Worm (Caenorhabditis elegans) whole organism, mixed stage, embryonic: Measurements from ENCODE around the gene rmh-2.

ENCODE experiments used
- M03D4.4 ChIP-seq: sonication (generic microtip); optimal IDR thresholded peaks from 2 replicates; lab custom pipeline; 2017; ENCODE audit warnings: mild to moderate bottlenecking, missing genetic modification characterization, missing compliant biosample characterization
- elt-1 ChIP-seq: sonication (generic microtip); optimal IDR thresholded peaks from 2 replicates; lab custom pipeline; 2017; ENCODE audit warnings: missing genetic modification characterization, mild to moderate bottlenecking, missing compliant biosample characterization, antibody characterized with exemption, moderate library complexity, borderline replicate concordance; ENCODE audit not compliant: insufficient read depth
- elt-3 ChIP-seq: fragments of 150-350 bp; optimal IDR thresholded peaks from 2 replicates; lab custom pipeline; 2014; ENCODE audit warnings: missing biosample characterization, missing genetic modification characterization
- mep-1 ChIP-seq: fragments of 150-350 bp; optimal IDR thresholded peaks from 2 replicates; lab custom pipeline; 2017; ENCODE audit warnings: missing biosample characterization, missing genetic modification reagents, missing genetic modification characterization, inconsistent platforms
- nhr-2 ChIP-seq: fragments of 150-350 bp; optimal IDR thresholded peaks from 2 replicates; lab custom pipeline; 2014; ENCODE audit warnings: missing biosample characterization, missing genetic modification characterization
- nhr-237 ChIP-seq: fragments of 150-350 bp; optimal IDR thresholded peaks from 2 replicates; lab custom pipeline; 2014; ENCODE audit warnings: missing biosample characterization, missing genetic modification characterization
- nhr-28 ChIP-seq: fragments of 150-350 bp; optimal IDR thresholded peaks from 2 replicates; lab custom pipeline; 2014; ENCODE audit warnings: missing biosample characterization, missing genetic modification characterization
- snpc-4 ChIP-seq: fragments of 150-350 bp; optimal IDR thresholded peaks from 2 replicates; lab custom pipeline; 2014; ENCODE audit warnings: missing biosample characterization, missing genetic modification characterization
- zip-8 ChIP-seq: fragments of 150-350 bp; optimal IDR thresholded peaks from 2 replicates; lab custom pipeline; 2014; ENCODE audit warnings: missing biosample characterization, missing genetic modification characterization
- ztf-11 ChIP-seq: fragments of 150-350 bp; optimal IDR thresholded peaks from 2 replicates; lab custom pipeline; 2014; ENCODE audit warnings: missing biosample characterization, missing genetic modification characterization

- TF ChIP-seq zip-8 (no peak), elt-1 (tag; lab: Kevin White, UChicago) (no peak), nhr-28 (no peak), mep-1 (tag; lab: Kevin White, UChicago) (no peak), snpc-4 (tag; lab: Kevin White, UChicago) (no peak), nhr-237 (no peak), nhr-2 (tag; lab: Kevin White, UChicago) (no peak), ztf-11 (tag; lab: Kevin White, UChicago) (no peak), M03D4.4 (tag; lab: Kevin White, UChicago) (no peak), elt-3 (tag; lab: Kevin White, UChicago) (no peak)
Measured at ce11 chrV:9943039-9943438, 12.5 kb upstream of the rmh-2 start, which contains the start of gene fipr-12.
